Fruit fly (Drosophila melanogaster): ENCODE results near the gene gskt.

gskt gene

dm6 chr3R:31405277-31406207 is 33.3 kb downstream of the gskt start, which contains the start of gene PNPase:
Gene PNPase, minus strand, starts transcription at chr3R:31405452.
- TF ChIP-seq Dif (GFP tag; optimal IDR thresholded peaks at IDR 0.05; ENCODE audit: partially characterized antibody) (no peak), Rel (GFP tag; optimal IDR thresholded peaks at IDR 0.05) (no peak), Rel (tag; optimal IDR thresholded peaks at IDR 0.05) (peak; percentile 26), Sp1 (GFP tag; optimal IDR thresholded peaks at IDR 0.05) (peak; percentile 3)

- TF ChIP-seq Vsx2 (GFP tag; optimal IDR thresholded peaks at IDR 0.05; ENCODE audit: partially characterized antibody) (no peak), sage (GFP tag; optimal IDR thresholded peaks at IDR 0.05) (no peak), dsf (GFP tag; optimal IDR thresholded peaks at IDR 0.05; ENCODE audit: borderline replicate concordance) (no peak), GATAd (GFP tag; optimal IDR thresholded peaks at IDR 0.05) (no peak), Rel (GFP tag; optimal IDR thresholded peaks at IDR 0.05) (no peak), Rel (tag; optimal IDR thresholded peaks at IDR 0.05) (peak; percentile 45), Sp1 (GFP tag; optimal IDR thresholded peaks at IDR 0.05) (no peak), CrebA (GFP tag; optimal IDR thresholded peaks at IDR 0.05; ENCODE audit: borderline replicate concordance) (no peak)
Measured at dm6 chr3R:31407026-31407654, 34.9 kb downstream of the gskt start.

- TF ChIP-seq ey (GFP tag; optimal IDR thresholded peaks at IDR 0.05) = peak; percentile 2
- TF ChIP-seq psq (GFP tag; optimal IDR thresholded peaks at IDR 0.05) = peak; percentile 7
- no peak for TF ChIP-seq Vsx2 (GFP tag; optimal IDR thresholded peaks at IDR 0.05; ENCODE audit: partially characterized antibody)
- TF ChIP-seq fru (GFP tag; optimal IDR thresholded peaks at IDR 0.05) = peak; percentile 36
- no peak for TF ChIP-seq N (GFP tag; optimal IDR thresholded peaks at IDR 0.05)
- no peak for TF ChIP-seq Dfd (GFP tag; optimal IDR thresholded peaks at IDR 0.05)
- no peak for TF ChIP-seq dl (GFP tag; optimal IDR thresholded peaks at IDR 0.05; ENCODE audit: insufficient read depth in 1 of 2, partially characterized antibody in 2 of 2)
- TF ChIP-seq Dif (GFP tag; optimal IDR thresholded peaks at IDR 0.05; ENCODE audit: partially characterized antibody) = no peak
- TF ChIP-seq sage (GFP tag; optimal IDR thresholded peaks at IDR 0.05) = no peak
- no peak for TF ChIP-seq dmrt93B (GFP tag; optimal IDR thresholded peaks at IDR 0.05)
- no peak for TF ChIP-seq tai (GFP tag; optimal IDR thresholded peaks at IDR 0.05)
- no peak for TF ChIP-seq GATAd (GFP tag; optimal IDR thresholded peaks at IDR 0.05)
- TF ChIP-seq dsf (GFP tag; optimal IDR thresholded peaks at IDR 0.05; ENCODE audit: borderline replicate concordance) = no peak
- no peak for TF ChIP-seq CrebA (GFP tag; optimal IDR thresholded peaks at IDR 0.05; ENCODE audit: borderline replicate concordance)
- no peak for TF ChIP-seq h (GFP tag; optimal IDR thresholded peaks at IDR 0.05)
- no peak for TF ChIP-seq Hr83 (GFP tag; optimal IDR thresholded peaks at IDR 0.05; ENCODE audit: poor library complexity, severe bottlenecking)
- TF ChIP-seq jim (GFP tag; optimal IDR thresholded peaks at IDR 0.05) = no peak
- no peak for TF ChIP-seq Rel (GFP tag; optimal IDR thresholded peaks at IDR 0.05)
- TF ChIP-seq Rel (tag; optimal IDR thresholded peaks at IDR 0.05) = no peak
- peak in 1 of 2 experiments; percentile 29 for TF ChIP-seq foxo (GFP tag; optimal IDR thresholded peaks at IDR 0.05)
- no peak for TF ChIP-seq lola (GFP tag; optimal IDR thresholded peaks at IDR 0.05)
- TF ChIP-seq rgr (GFP tag; optimal IDR thresholded peaks at IDR 0.05) = no peak
- no peak for TF ChIP-seq Myc (optimal IDR thresholded peaks at IDR 0.05)
- TF ChIP-seq Mio (GFP tag; optimal IDR thresholded peaks at IDR 0.05) = no peak
- TF ChIP-seq OdsH (GFP tag; optimal IDR thresholded peaks at IDR 0.05) = peak; percentile 31
- no peak for TF ChIP-seq HLH106 (tag; optimal IDR thresholded peaks at IDR 0.05)
- peak; percentile 47 for TF ChIP-seq woc (GFP tag; optimal IDR thresholded peaks at IDR 0.05)
- no peak for TF ChIP-seq CG32264 (GFP tag; optimal IDR thresholded peaks at IDR 0.05)
Measured at dm6 chr3R:31409627-31410201, 37.5 kb downstream of the gskt start.

dm6 chr3R:31419531-31419930 is 47.3 kb downstream of the gskt start:
- TF ChIP-seq woc (GFP tag; optimal IDR thresholded peaks at IDR 0.05) (no peak), Mio (GFP tag; optimal IDR thresholded peaks at IDR 0.05) (no peak), tai (GFP tag; optimal IDR thresholded peaks at IDR 0.05) (no peak), Vsx2 (GFP tag; optimal IDR thresholded peaks at IDR 0.05; ENCODE audit: partially characterized antibody) (no peak), OdsH (GFP tag; optimal IDR thresholded peaks at IDR 0.05) (no peak), CrebA (GFP tag; optimal IDR thresholded peaks at IDR 0.05; ENCODE audit: borderline replicate concordance) (no peak), GATAd (GFP tag; optimal IDR thresholded peaks at IDR 0.05) (no peak), HLH106 (tag; optimal IDR thresholded peaks at IDR 0.05) (no peak), N (GFP tag; optimal IDR thresholded peaks at IDR 0.05) (no peak), br (GFP tag; optimal IDR thresholded peaks at IDR 0.05) (no peak), foxo (GFP tag; optimal IDR thresholded peaks at IDR 0.05) (no peak), Sp1 (GFP tag; optimal IDR thresholded peaks at IDR 0.05) (no peak), Jra (GFP tag; optimal IDR thresholded peaks at IDR 0.05) (no peak), dmrt93B (GFP tag; optimal IDR thresholded peaks at IDR 0.05) (no peak), dsf (GFP tag; optimal IDR thresholded peaks at IDR 0.05; ENCODE audit: borderline replicate concordance) (no peak), Dfd (GFP tag; optimal IDR thresholded peaks at IDR 0.05) (no peak), Rel (GFP tag; optimal IDR thresholded peaks at IDR 0.05) (no peak), Rel (tag; optimal IDR thresholded peaks at IDR 0.05) (no peak), brk (GFP tag; optimal IDR thresholded peaks at IDR 0.05) (no peak), sv (GFP tag; optimal IDR thresholded peaks at IDR 0.05) (no peak), fru (GFP tag; optimal IDR thresholded peaks at IDR 0.05) (no peak)
